Worm (Caenorhabditis elegans) whole organism, L4 larva: ENCODE data around the gene T09A5.5.

Experiments used
- F49E8.2 ChIP-seq: sonication (generic microtip); optimal IDR thresholded peaks from 2 replicates; lab custom pipeline; 2016; ENCODE audit warnings: missing compliant biosample characterization, mild to moderate bottlenecking, missing genetic modification characterization, borderline replicate concordance
- R02D3.7 ChIP-seq: fragments of 150-350 bp; sonication (generic microtip); optimal IDR thresholded peaks from 3 replicates; lab custom pipeline; 2014; ENCODE audit warnings: missing biosample characterization, missing genetic modification characterization
- daf-19 ChIP-seq: fragments of 200-800 bp; sonication (Bioruptor generic); conservative IDR thresholded peaks from 2 replicates; pipeline ENCODE4 v1.3.6; 2022; ENCODE audit warnings: missing genetic modification characterization, missing compliant biosample characterization
- egl-27 ChIP-seq: sonication (generic microtip); optimal IDR thresholded peaks from 3 replicates; lab custom pipeline; 2017; ENCODE audit warnings: missing biosample characterization, missing genetic modification reagents, missing genetic modification characterization
- lin-13 ChIP-seq: fragments of 150-350 bp; optimal IDR thresholded peaks from 2 replicates; lab custom pipeline; 2014; ENCODE audit warnings: missing biosample characterization, missing genetic modification reagents, missing genetic modification characterization
- lin-39 ChIP-seq: fragments of 150-350 bp; optimal IDR thresholded peaks from 2 replicates; lab custom pipeline; 2014; ENCODE audit warnings: missing biosample characterization, missing genetic modification reagents, missing genetic modification characterization
- nhr-41 ChIP-seq: fragments of 200-800 bp; sonication (Bioruptor generic); IDR thresholded peaks from 2 replicates; pipeline ENCODE4 v1.3.6; 2022; ENCODE audit warnings: missing genetic modification reagents, missing genetic modification characterization, missing compliant biosample characterization
- pha-4 ChIP-seq, 2 experiments: fragments of 150-350 bp in 1 of 2; fragments of 200-800 bp in 1 of 2; sonication (Bioruptor generic) in 1 of 2; IDR thresholded peaks in 1 of 2; optimal IDR thresholded peaks in 1 of 2; 2 replicates each; pipeline versions ENCODE4 v1.3.6 to Lab custom; 2014 to 2022; ENCODE audit warnings: missing genetic modification characterization in 2 of 2, missing genetic modification reagents in 2 of 2, missing biosample characterization in 1 of 2, missing compliant biosample characterization in 1 of 2
- zag-1 ChIP-seq: fragments of 150-350 bp; optimal IDR thresholded peaks from 2 replicates; lab custom pipeline; 2014; ENCODE audit warnings: missing biosample characterization, missing genetic modification characterization

ce11 chrII:7888759-7889158, 35.2 kb upstream of the T09A5.5 start:
- TF ChIP-seq egl-27 (tag; lab: Kevin White, UChicago), result no peak
- no peak for TF ChIP-seq F49E8.2 (tag; lab: Kevin White, UChicago)
- no peak for TF ChIP-seq pha-4 (GFP tag; IDR thresholded peaks at IDR 0.05; lab: Robert Waterston, UW)
- TF ChIP-seq pha-4 (tag; optimal IDR thresholded peaks at IDR 0.05; lab: Kevin White, UChicago), result no peak
- TF ChIP-seq lin-13, result no peak
- no peak for TF ChIP-seq nhr-41 (GFP tag; lab: Robert Waterston, UW)
- no peak for TF ChIP-seq daf-19 (GFP tag; lab: Robert Waterston, UW)
- TF ChIP-seq lin-39 (tag; lab: Kevin White, UChicago), result no peak
- TF ChIP-seq R02D3.7 (tag; lab: Kevin White, UChicago), result no peak
- TF ChIP-seq zag-1 (tag; lab: Kevin White, UChicago), result no peak
